Worm (Caenorhabditis elegans) whole organism, young adult: ENCODE results near the gene klp-3.
A peak's percentile ranks its signal among the peaks of the same experiment; 100 is the strongest.

ENCODE experiments used
- B0019.2 ChIP-seq: fragments of 200-800 bp; sonication (Bioruptor generic); conservative IDR thresholded peaks from 2 replicates; pipeline ENCODE4 v1.3.6; 2022; ENCODE audit warnings: missing genetic modification reagents, missing genetic modification characterization, missing compliant biosample characterization
- B0336.3 ChIP-seq: fragments of 200-800 bp; sonication (Bioruptor generic); IDR thresholded peaks from 2 replicates; pipeline ENCODE4 v1.3.6; 2022; ENCODE audit warnings: missing genetic modification characterization, missing compliant biosample characterization
- F37B4.10 ChIP-seq: fragments of 200-800 bp; sonication (Bioruptor generic); IDR thresholded peaks from 2 replicates; pipeline ENCODE4 v1.3.6; 2022; ENCODE audit warnings: missing genetic modification characterization, missing compliant biosample characterization
- F39B2.1 ChIP-seq: fragments of 200-800 bp; sonication (Bioruptor generic); IDR thresholded peaks from 2 replicates; pipeline ENCODE4 v1.3.6; 2022; ENCODE audit warnings: missing genetic modification reagents, missing genetic modification characterization, missing compliant biosample characterization
- F57A8.1 ChIP-seq: fragments of 200-800 bp; sonication (Bioruptor generic); optimal IDR thresholded peaks from 2 replicates; lab custom pipeline; 2018; ENCODE audit warnings: mild to moderate bottlenecking, missing genetic modification characterization, moderate library complexity, missing compliant biosample characterization
- K12H6.12 ChIP-seq: fragments of 200-800 bp; sonication (Bioruptor generic); optimal IDR thresholded peaks from 2 replicates; lab custom pipeline; 2018; ENCODE audit warnings: mild to moderate bottlenecking, missing genetic modification characterization, missing compliant biosample characterization
- T07F8.4 ChIP-seq: sonication (generic microtip); optimal IDR thresholded peaks from 2 replicates; lab custom pipeline; 2016; ENCODE audit warnings: mild to moderate bottlenecking, missing genetic modification characterization, moderate library complexity, missing compliant biosample characterization
- T26A5.8 ChIP-seq: sonication (generic microtip); optimal IDR thresholded peaks from 2 replicates; lab custom pipeline; 2016; ENCODE audit warnings: missing genetic modification characterization, missing compliant biosample characterization
- Y53F4B.3 ChIP-seq: fragments of 200-800 bp; sonication (Bioruptor generic); IDR thresholded peaks from 2 replicates; pipeline ENCODE4 v1.3.6; 2022; ENCODE audit warnings: missing genetic modification reagents, missing genetic modification characterization, missing compliant biosample characterization
- Y67H2A.10 ChIP-seq: fragments of 200-800 bp; sonication (Bioruptor generic); conservative IDR thresholded peaks from 2 replicates; pipeline ENCODE4 v1.3.6; 2022; ENCODE audit warnings: missing genetic modification reagents, missing genetic modification characterization, missing compliant biosample characterization
- Y79H2A.3 ChIP-seq: fragments of 200-800 bp; sonication (Bioruptor generic); conservative IDR thresholded peaks from 2 replicates; pipeline ENCODE4 v1.3.6; 2022; ENCODE audit warnings: missing genetic modification reagents, missing genetic modification characterization, missing compliant biosample characterization
- aptf-2 ChIP-seq: fragments of 200-800 bp; sonication (Bioruptor generic); conservative IDR thresholded peaks from 2 replicates; pipeline ENCODE4 v1.3.6; 2022; ENCODE audit warnings: missing genetic modification reagents, missing genetic modification characterization, missing compliant biosample characterization
- atf-7 ChIP-seq: sonication (generic microtip); optimal IDR thresholded peaks from 2 replicates; lab custom pipeline; 2017; ENCODE audit warnings: mild to moderate bottlenecking, missing genetic modification characterization, missing compliant biosample characterization
- bed-2 ChIP-seq: fragments of 200-800 bp; sonication (Bioruptor generic); IDR thresholded peaks from 2 replicates; pipeline ENCODE4 v1.3.6; 2022; ENCODE audit warnings: missing genetic modification reagents, missing genetic modification characterization, missing compliant biosample characterization
- cebp-1 ChIP-seq, 2 experiments: fragments of 200-800 bp in 1 of 2; sonication (Bioruptor generic) in 1 of 2; sonication (generic microtip) in 1 of 2; IDR thresholded peaks in 1 of 2; optimal IDR thresholded peaks in 1 of 2; 2 replicates each; pipeline versions ENCODE4 v1.3.6 to Lab custom; 2017 to 2022; ENCODE audit warnings: missing compliant biosample characterization in 2 of 2, missing genetic modification characterization in 2 of 2, mild to moderate bottlenecking in 1 of 2, missing genetic modification reagents in 1 of 2, moderate library complexity in 1 of 2
- ceh-27 ChIP-seq: fragments of 200-800 bp; sonication (Bioruptor generic); optimal IDR thresholded peaks from 2 replicates; lab custom pipeline; 2018; ENCODE audit warnings: mild to moderate bottlenecking, missing genetic modification characterization, moderate library complexity, missing compliant biosample characterization
- ceh-91 ChIP-seq: fragments of 200-800 bp; sonication (Bioruptor generic); IDR thresholded peaks from 2 replicates; pipeline ENCODE4 v1.3.6; 2022; ENCODE audit warnings: missing genetic modification reagents, missing genetic modification characterization, missing compliant biosample characterization
- dox-1 ChIP-seq: fragments of 200-800 bp; sonication (Bioruptor generic); IDR thresholded peaks from 2 replicates; pipeline ENCODE4 v1.3.6; 2022; ENCODE audit warnings: missing genetic modification reagents, missing genetic modification characterization, missing compliant biosample characterization
- dpff-1 ChIP-seq: sonication (generic microtip); optimal IDR thresholded peaks from 2 replicates; lab custom pipeline; 2017; ENCODE audit warnings: mild to moderate bottlenecking, missing genetic modification characterization, missing compliant biosample characterization
- egl-18 ChIP-seq: fragments of 200-800 bp; sonication (Bioruptor generic); IDR thresholded peaks from 2 replicates; pipeline ENCODE4 v1.3.6; 2022; ENCODE audit warnings: missing genetic modification reagents, missing genetic modification characterization, missing compliant biosample characterization
- ets-4 ChIP-seq: fragments of 200-800 bp; sonication (Bioruptor generic); optimal IDR thresholded peaks from 2 replicates; lab custom pipeline; 2018; ENCODE audit warnings: mild to moderate bottlenecking, missing genetic modification characterization, missing compliant biosample characterization
- gei-17 ChIP-seq: fragments of 200-800 bp; sonication (Bioruptor generic); optimal IDR thresholded peaks from 2 replicates; lab custom pipeline; 2018; ENCODE audit warnings: mild to moderate bottlenecking, missing genetic modification characterization, missing compliant biosample characterization
- him-1 ChIP-seq: sonication (generic microtip); optimal IDR thresholded peaks from 2 replicates; lab custom pipeline; 2016; ENCODE audit warnings: missing genotype, missing genetic modification reagents, missing genetic modification characterization, missing compliant biosample characterization
- hlh-26 ChIP-seq: fragments of 200-800 bp; sonication (Bioruptor generic); conservative IDR thresholded peaks from 2 replicates; pipeline ENCODE4 v1.3.6; 2022; ENCODE audit warnings: missing genetic modification reagents, missing genetic modification characterization, missing compliant biosample characterization
- hmg-1.2 ChIP-seq: fragments of 200-800 bp; sonication (Bioruptor generic); IDR thresholded peaks from 2 replicates; pipeline ENCODE4 v1.3.6; 2022; ENCODE audit warnings: missing genetic modification reagents, missing genetic modification characterization, missing compliant biosample characterization
- hsf-1 ChIP-seq: fragments of 200-800 bp; sonication (Bioruptor generic); IDR thresholded peaks from 2 replicates; pipeline ENCODE4 v1.3.6; 2022; ENCODE audit warnings: missing genetic modification reagents, missing genetic modification characterization, missing compliant biosample characterization
- lin-35 ChIP-seq, 3 experiments: fragments of 150-350 bp in 2 of 3; sonication (generic microtip) in 1 of 3; optimal IDR thresholded peaks; 2 replicates each; lab custom pipeline; 2014 to 2018; ENCODE audit warnings: missing biosample characterization in 3 of 3, missing genetic modification characterization in 3 of 3, missing genetic modification reagents in 3 of 3
- lin-40 ChIP-seq: sonication (generic microtip); optimal IDR thresholded peaks from 2 replicates; lab custom pipeline; 2016; ENCODE audit warnings: missing genetic modification characterization, mild to moderate bottlenecking, missing compliant biosample characterization, missing genotype, missing genetic modification reagents
- lsl-1 ChIP-seq: fragments of 200-800 bp; sonication (Bioruptor generic); optimal IDR thresholded peaks from 2 replicates; lab custom pipeline; 2018; ENCODE audit warnings: mild to moderate bottlenecking, missing genetic modification characterization, moderate library complexity, missing compliant biosample characterization
- lsy-27 ChIP-seq: sonication (generic microtip); optimal IDR thresholded peaks from 2 replicates; lab custom pipeline; 2017; ENCODE audit warnings: missing genetic modification characterization, mild to moderate bottlenecking, missing compliant biosample characterization, antibody characterized with exemption, missing genotype, borderline replicate concordance; ENCODE audit not compliant: insufficient read depth
- madf-8 ChIP-seq: fragments of 200-800 bp; sonication (Bioruptor generic); conservative IDR thresholded peaks from 2 replicates; pipeline ENCODE4 v1.3.6; 2022; ENCODE audit warnings: missing genetic modification reagents, missing genetic modification characterization, missing compliant biosample characterization
- mes-4 ChIP-seq: sonication (generic microtip); optimal IDR thresholded peaks from 2 replicates; lab custom pipeline; 2016; ENCODE audit warnings: missing genotype, missing genetic modification characterization, missing compliant biosample characterization
- mxl-1 ChIP-seq: sonication (generic microtip); optimal IDR thresholded peaks from 2 replicates; lab custom pipeline; 2016; ENCODE audit warnings: missing genetic modification characterization, missing compliant biosample characterization
- nfyb-1 ChIP-seq: fragments of 200-800 bp; sonication (Bioruptor generic); IDR thresholded peaks from 2 replicates; pipeline ENCODE4 v1.3.6; 2022; ENCODE audit warnings: missing genetic modification reagents, missing genetic modification characterization, missing compliant biosample characterization
- nhr-120 ChIP-seq: fragments of 200-800 bp; sonication (Bioruptor generic); IDR thresholded peaks from 2 replicates; pipeline ENCODE4 v1.3.6; 2022; ENCODE audit warnings: missing genetic modification characterization, missing compliant biosample characterization
- nhr-80 ChIP-seq: sonication (generic microtip); optimal IDR thresholded peaks from 2 replicates; lab custom pipeline; 2016; ENCODE audit warnings: missing genetic modification characterization, missing compliant biosample characterization
- nhr-90 ChIP-seq: sonication (generic microtip); optimal IDR thresholded peaks from 2 replicates; lab custom pipeline; 2016; ENCODE audit warnings: missing genotype, mild to moderate bottlenecking, missing genetic modification characterization, missing compliant biosample characterization
- sdz-38 ChIP-seq: sonication (generic microtip); optimal IDR thresholded peaks from 2 replicates; lab custom pipeline; 2016; ENCODE audit warnings: missing genotype, missing genetic modification characterization, missing compliant biosample characterization
- snpc-4 ChIP-seq, 5 experiments: fragments of 150-350 bp in 1 of 5; sonication (generic microtip) in 4 of 5; optimal IDR thresholded peaks; 2 replicates each; lab custom pipeline; 2014 to 2018; ENCODE audit warnings: missing genetic modification characterization in 5 of 5, missing biosample characterization in 3 of 5, antibody characterized with exemption in 2 of 5, mild to moderate bottlenecking in 2 of 5, missing compliant biosample characterization in 2 of 5, missing genotype in 2 of 5, moderate library complexity in 2 of 5, missing genetic modification reagents in 1 of 5
- sptf-2 ChIP-seq: fragments of 200-800 bp; sonication (Bioruptor generic); optimal IDR thresholded peaks from 2 replicates; lab custom pipeline; 2018; ENCODE audit warnings: mild to moderate bottlenecking, missing genetic modification characterization, missing compliant biosample characterization
- unc-130 ChIP-seq: sonication (generic microtip); optimal IDR thresholded peaks from 2 replicates; lab custom pipeline; 2016; ENCODE audit warnings: missing genetic modification reagents, missing genetic modification characterization, missing compliant biosample characterization
- zfh-2 ChIP-seq: fragments of 200-800 bp; sonication (Bioruptor generic); conservative IDR thresholded peaks from 2 replicates; pipeline ENCODE4 v1.3.6; 2022; ENCODE audit warnings: missing genetic modification reagents, missing genetic modification characterization, missing compliant biosample characterization
- ztf-28 ChIP-seq: fragments of 200-800 bp; sonication (Bioruptor generic); IDR thresholded peaks from 2 replicates; pipeline ENCODE4 v1.3.6; 2022; ENCODE audit warnings: missing genetic modification reagents, missing genetic modification characterization, missing compliant biosample characterization
- ztf-3 ChIP-seq: fragments of 200-800 bp; sonication (Bioruptor generic); optimal IDR thresholded peaks from 2 replicates; lab custom pipeline; 2018; ENCODE audit warnings: mild to moderate bottlenecking, missing genetic modification characterization, missing compliant biosample characterization

klp-3 gene

ce11 chrII:7889321-7889720 lies 47.2 kb downstream of the klp-3 start:
- TF ChIP-seq nhr-80 (tag; lab: Kevin White, UChicago) (peak; percentile 49), dpff-1 (tag; lab: Kevin White, UChicago) (no peak)

- TF ChIP-seq ceh-91 (no peak), B0336.3 (GFP tag; lab: Robert Waterston, UW) (no peak), atf-7 (tag; lab: Kevin White, UChicago) (peak; percentile 1), Y53F4B.3 (no peak), lin-40 (no peak), hlh-26 (GFP tag; lab: Robert Waterston, UW) (no peak), hmg-1.2 (GFP tag; lab: Robert Waterston, UW) (peak; percentile 48; the same call in 1 of the 2 replicates), F37B4.10 (GFP tag; lab: Robert Waterston, UW) (no peak), egl-18 (no peak), sptf-2 (no peak), dox-1 (GFP tag; lab: Robert Waterston, UW) (no peak), hsf-1 (GFP tag; lab: Robert Waterston, UW) (no peak), F39B2.1 (GFP tag; lab: Robert Waterston, UW) (no peak), unc-130 (GFP tag; lab: Kevin White, UChicago) (no peak), him-1 (no peak), bed-2 (GFP tag; lab: Robert Waterston, UW) (no peak), cebp-1 (GFP tag; IDR thresholded peaks at IDR 0.05; lab: Robert Waterston, UW) (no peak), cebp-1 (tag; optimal IDR thresholded peaks at IDR 0.05; lab: Kevin White, UChicago) (peak; percentile 33), F57A8.1 (GFP tag; lab: Kevin White, UChicago) (no peak), mxl-1 (tag; lab: Kevin White, UChicago) (no peak), ets-4 (GFP tag; lab: Kevin White, UChicago) (no peak), K12H6.12 (tag; lab: Kevin White, UChicago) (peak; percentile 38), lsl-1 (GFP tag; lab: Kevin White, UChicago) (no peak), nhr-80 (tag; lab: Kevin White, UChicago) (peak; percentile 62), nhr-90 (tag; lab: Kevin White, UChicago) (no peak), T26A5.8 (tag; lab: Kevin White, UChicago) (no peak), mes-4 (tag; lab: Kevin White, UChicago) (no peak), Y67H2A.10 (no peak), nhr-120 (GFP tag; lab: Robert Waterston, UW) (no peak), lin-35 (GFP tag; optimal IDR thresholded peaks at IDR 0.05; lab: Kevin White, UChicago) (peak in 1 of 3 experiments; percentile 65), madf-8 (no peak), ztf-3 (GFP tag; lab: Kevin White, UChicago) (no peak), B0019.2 (GFP tag; lab: Robert Waterston, UW) (no peak), gei-17 (GFP tag; lab: Kevin White, UChicago) (no peak), sdz-38 (tag; lab: Kevin White, UChicago) (no peak), ztf-28 (GFP tag; lab: Robert Waterston, UW) (no peak), aptf-2 (no peak), Y79H2A.3 (no peak), snpc-4 (GFP tag; optimal IDR thresholded peaks at IDR 0.05; lab: Kevin White, UChicago) (no peak), snpc-4 (tag; optimal IDR thresholded peaks at IDR 0.05; lab: Kevin White, UChicago) (peak in 1 of 4 experiments; percentile 4), zfh-2 (GFP tag; lab: Robert Waterston, UW) (no peak; the same call in 1 of the 2 replicates), lsy-27 (tag; lab: Kevin White, UChicago) (no peak), T07F8.4 (tag; lab: Kevin White, UChicago) (no peak), nfyb-1 (GFP tag; lab: Robert Waterston, UW) (0 out of 2 replicates have a peak, but pooled peaks have one; percentile 7), ceh-27 (GFP tag; lab: Kevin White, UChicago) (no peak)
These were observed 49.9 kb downstream of the klp-3 start for ce11 chrII:7891869-7892615.
